Worm (Caenorhabditis elegans) whole organism, L1 larva: ENCODE results near the gene rnp-3.

ENCODE experiments used
- C16A3.4 ChIP-seq: fragments of 150-350 bp; optimal IDR thresholded peaks from 2 replicates; lab custom pipeline; 2014; ENCODE audit warnings: missing biosample characterization, missing genetic modification characterization
- C34B4.2 ChIP-seq: sonication (generic microtip); optimal IDR thresholded peaks from 2 replicates; lab custom pipeline; 2017; ENCODE audit warnings: mild to moderate bottlenecking, missing genetic modification characterization, missing compliant biosample characterization
- aha-1 ChIP-seq: fragments of 150-350 bp; optimal IDR thresholded peaks from 2 replicates; lab custom pipeline; 2014; ENCODE audit warnings: missing biosample characterization, missing genetic modification characterization
- ama-1 ChIP-seq: fragments of 150-350 bp; optimal IDR thresholded peaks from 2 replicates; lab custom pipeline; 2014
- blmp-1 ChIP-seq: fragments of 150-350 bp; optimal IDR thresholded peaks from 2 replicates; lab custom pipeline; 2014; ENCODE audit warnings: missing biosample characterization, missing genetic modification characterization
- ceh-8 ChIP-seq: fragments of 200-800 bp; sonication (Bioruptor generic); optimal IDR thresholded peaks from 2 replicates; lab custom pipeline; 2018; ENCODE audit warnings: mild to moderate bottlenecking, missing genetic modification characterization, moderate library complexity, missing compliant biosample characterization
- ceh-90 ChIP-seq: sonication (generic microtip); optimal IDR thresholded peaks from 2 replicates; lab custom pipeline; 2016; ENCODE audit warnings: missing genetic modification characterization, missing compliant biosample characterization
- dpl-1 ChIP-seq, 3 experiments: fragments of 150-350 bp in 2 of 3; sonication (generic microtip) in 1 of 3; optimal IDR thresholded peaks; 2 replicates each; lab custom pipeline; 2014 to 2017; ENCODE audit warnings: missing biosample characterization in 3 of 3, missing genetic modification characterization in 3 of 3, missing genetic modification reagents in 3 of 3
- dsc-1 ChIP-seq: sonication (generic microtip); optimal IDR thresholded peaks from 2 replicates; lab custom pipeline; 2016; ENCODE audit warnings: mild to moderate bottlenecking, missing genetic modification characterization, missing compliant biosample characterization
- egl-13 ChIP-seq: sonication (generic microtip); optimal IDR thresholded peaks from 2 replicates; lab custom pipeline; 2016; ENCODE audit warnings: missing genotype, missing genetic modification reagents, missing genetic modification characterization, missing compliant biosample characterization
- egl-27 ChIP-seq, 2 experiments: fragments of 150-350 bp in 1 of 2; sonication (generic microtip); optimal IDR thresholded peaks; 3 replicates each; lab custom pipeline; 2017 to 2018; ENCODE audit warnings: missing biosample characterization in 2 of 2, missing genetic modification characterization in 2 of 2, missing genetic modification reagents in 2 of 2
- elt-2 ChIP-seq: sonication (generic microtip); optimal IDR thresholded peaks from 2 replicates; lab custom pipeline; 2016; ENCODE audit warnings: missing genetic modification characterization, mild to moderate bottlenecking, inconsistent platforms, missing compliant biosample characterization, missing genetic modification reagents
- fkh-10 ChIP-seq: sonication (generic microtip); optimal IDR thresholded peaks from 2 replicates; lab custom pipeline; 2017; ENCODE audit warnings: missing biosample characterization, missing genetic modification reagents, missing genetic modification characterization
- fkh-4 ChIP-seq: sonication (generic microtip); optimal IDR thresholded peaks from 2 replicates; lab custom pipeline; 2016; ENCODE audit warnings: missing compliant biosample characterization, missing genetic modification characterization, borderline replicate concordance
- fos-1 ChIP-seq: fragments of 150-350 bp; optimal IDR thresholded peaks from 2 replicates; lab custom pipeline; 2014; ENCODE audit warnings: missing biosample characterization, missing genetic modification characterization
- grh-1 ChIP-seq: fragments of 200-800 bp; sonication (Bioruptor generic); IDR thresholded peaks from 2 replicates; pipeline ENCODE4 v1.3.6; 2022; ENCODE audit warnings: missing genetic modification reagents, missing genetic modification characterization, missing compliant biosample characterization
- hlh-4 ChIP-seq: sonication (generic microtip); optimal IDR thresholded peaks from 2 replicates; lab custom pipeline; 2016; ENCODE audit warnings: mild to moderate bottlenecking, missing genetic modification characterization, missing compliant biosample characterization
- jun-1 ChIP-seq: fragments of 150-350 bp; optimal IDR thresholded peaks from 2 replicates; lab custom pipeline; 2014; ENCODE audit warnings: missing biosample characterization, missing genetic modification reagents, missing genetic modification characterization
- lin-13 ChIP-seq: fragments of 150-350 bp; optimal IDR thresholded peaks from 2 replicates; lab custom pipeline; 2014; ENCODE audit warnings: missing biosample characterization, missing genetic modification reagents, missing genetic modification characterization
- lin-14 ChIP-seq: fragments of 200-800 bp; sonication (Bioruptor generic); optimal IDR thresholded peaks from 2 replicates; lab custom pipeline; 2018; ENCODE audit warnings: mild to moderate bottlenecking, missing genetic modification characterization, moderate library complexity, missing compliant biosample characterization
- lin-15B ChIP-seq: fragments of 150-350 bp; sonication (generic microtip); optimal IDR thresholded peaks from 3 replicates; lab custom pipeline; 2014; ENCODE audit warnings: missing biosample characterization, missing genetic modification characterization
- lin-35 ChIP-seq, 2 experiments: fragments of 150-350 bp; optimal IDR thresholded peaks; 2 replicates each; lab custom pipeline; 2014; ENCODE audit warnings: missing biosample characterization in 2 of 2, missing genetic modification characterization in 2 of 2, missing genetic modification reagents in 2 of 2
- lin-39 ChIP-seq: fragments of 150-350 bp; optimal IDR thresholded peaks from 2 replicates; lab custom pipeline; 2014; ENCODE audit warnings: missing biosample characterization, missing genetic modification reagents, missing genetic modification characterization
- lsy-2 ChIP-seq, 2 experiments: fragments of 150-350 bp; optimal IDR thresholded peaks; 2 replicates each; lab custom pipeline; 2014; ENCODE audit warnings: missing biosample characterization in 2 of 2, missing genetic modification characterization in 2 of 2
- mab-9 ChIP-seq: fragments of 200-800 bp; sonication (Bioruptor generic); IDR thresholded peaks from 2 replicates; pipeline ENCODE4 v1.3.6; 2022; ENCODE audit warnings: missing genetic modification reagents, missing genetic modification characterization, missing compliant biosample characterization
- mdl-1 ChIP-seq, 2 experiments: fragments of 150-350 bp; optimal IDR thresholded peaks; 2 replicates each; lab custom pipeline; 2014 to 2017; ENCODE audit warnings: missing biosample characterization in 2 of 2, missing genetic modification characterization in 2 of 2, inconsistent platforms in 1 of 2
- mef-2 ChIP-seq: fragments of 150-350 bp; optimal IDR thresholded peaks from 2 replicates; lab custom pipeline; 2014; ENCODE audit warnings: missing biosample characterization, missing genetic modification characterization
- mep-1 ChIP-seq: fragments of 150-350 bp; optimal IDR thresholded peaks from 2 replicates; lab custom pipeline; 2014; ENCODE audit warnings: missing biosample characterization, missing genetic modification characterization
- nhr-12 ChIP-seq: sonication (generic microtip); optimal IDR thresholded peaks from 2 replicates; lab custom pipeline; 2017; ENCODE audit warnings: missing biosample characterization, missing genetic modification characterization
- nhr-20 ChIP-seq: sonication (generic microtip); optimal IDR thresholded peaks from 2 replicates; lab custom pipeline; 2016; ENCODE audit warnings: mild to moderate bottlenecking, missing genetic modification characterization, missing compliant biosample characterization
- nhr-237 ChIP-seq: fragments of 150-350 bp; optimal IDR thresholded peaks from 2 replicates; lab custom pipeline; 2014; ENCODE audit warnings: missing biosample characterization, missing genetic modification characterization
- nhr-71 ChIP-seq: sonication (generic microtip); optimal IDR thresholded peaks from 2 replicates; lab custom pipeline; 2016; ENCODE audit warnings: mild to moderate bottlenecking, missing genetic modification characterization, moderate library complexity, missing compliant biosample characterization
- nhr-76 ChIP-seq: sonication (generic microtip); optimal IDR thresholded peaks from 2 replicates; lab custom pipeline; 2017; ENCODE audit warnings: missing biosample characterization, missing genetic modification characterization
- nhr-77 ChIP-seq: fragments of 150-350 bp; optimal IDR thresholded peaks from 2 replicates; lab custom pipeline; 2014; ENCODE audit warnings: missing biosample characterization, missing genetic modification characterization
- nhr-84 ChIP-seq: sonication (generic microtip); optimal IDR thresholded peaks from 2 replicates; lab custom pipeline; 2017; ENCODE audit warnings: missing biosample characterization, missing genetic modification characterization
- nhr-85 ChIP-seq: sonication (generic microtip); peaks from one replicate; lab custom pipeline; 2016; ENCODE audit warnings: missing genetic modification characterization, inconsistent platforms, missing compliant biosample characterization
- nhr-90 ChIP-seq: sonication (generic microtip); optimal IDR thresholded peaks from 2 replicates; lab custom pipeline; 2016; ENCODE audit warnings: mild to moderate bottlenecking, missing genetic modification characterization, missing compliant biosample characterization; ENCODE audit not compliant: poor library complexity
- pag-3 ChIP-seq: sonication (generic microtip); optimal IDR thresholded peaks from 2 replicates; lab custom pipeline; 2017; ENCODE audit warnings: missing genetic modification characterization, mild to moderate bottlenecking, missing compliant biosample characterization, antibody characterized with exemption, borderline replicate concordance; ENCODE audit not compliant: insufficient read depth
- pqm-1 ChIP-seq: sonication (generic microtip); optimal IDR thresholded peaks from 3 replicates; lab custom pipeline; 2017; ENCODE audit warnings: missing biosample characterization, missing genetic modification characterization
- rnt-1 ChIP-seq: sonication (generic microtip); optimal IDR thresholded peaks from 2 replicates; lab custom pipeline; 2016; ENCODE audit warnings: mild to moderate bottlenecking, missing genetic modification characterization, moderate library complexity, missing compliant biosample characterization
- snpc-4 ChIP-seq: fragments of 150-350 bp; optimal IDR thresholded peaks from 2 replicates; lab custom pipeline; 2014; ENCODE audit warnings: missing biosample characterization, missing genetic modification characterization
- sup-37 ChIP-seq: fragments of 200-800 bp; sonication (Bioruptor generic); optimal IDR thresholded peaks from 2 replicates; lab custom pipeline; 2018; ENCODE audit warnings: mild to moderate bottlenecking, missing genetic modification characterization, missing compliant biosample characterization
- swsn-7 ChIP-seq: sonication (generic microtip); optimal IDR thresholded peaks from 2 replicates; lab custom pipeline; 2016; ENCODE audit warnings: missing genetic modification characterization, missing compliant biosample characterization
- tbx-2 ChIP-seq: sonication (generic microtip); optimal IDR thresholded peaks from 2 replicates; lab custom pipeline; 2016; ENCODE audit warnings: missing genetic modification characterization, missing compliant biosample characterization
- tlp-1 ChIP-seq: fragments of 150-350 bp; optimal IDR thresholded peaks from 2 replicates; lab custom pipeline; 2014; ENCODE audit warnings: missing biosample characterization, missing genetic modification characterization
- unc-30 ChIP-seq: sonication (generic microtip); optimal IDR thresholded peaks from 2 replicates; lab custom pipeline; 2017; ENCODE audit warnings: missing biosample characterization, missing genetic modification characterization
- unc-98 ChIP-seq: fragments of 200-800 bp; sonication (Bioruptor generic); IDR thresholded peaks from 2 replicates; pipeline ENCODE4 v1.3.6; 2022; ENCODE audit warnings: missing genetic modification characterization, missing compliant biosample characterization
- vab-15 ChIP-seq: sonication (generic microtip); optimal IDR thresholded peaks from 2 replicates; lab custom pipeline; 2017; ENCODE audit warnings: missing genotype, mild to moderate bottlenecking, missing genetic modification characterization, missing compliant biosample characterization
- xbp-1 ChIP-seq: sonication (generic microtip); optimal IDR thresholded peaks from 2 replicates; lab custom pipeline; 2016; ENCODE audit warnings: missing genetic modification characterization, missing compliant biosample characterization
- zag-1 ChIP-seq: fragments of 150-350 bp; optimal IDR thresholded peaks from 2 replicates; lab custom pipeline; 2014; ENCODE audit warnings: missing biosample characterization, missing genetic modification characterization
- zip-4 ChIP-seq: fragments of 200-800 bp; sonication (Bioruptor generic); optimal IDR thresholded peaks from 2 replicates; lab custom pipeline; 2018; ENCODE audit warnings: mild to moderate bottlenecking, missing genetic modification characterization, moderate library complexity, missing compliant biosample characterization
- ztf-4 ChIP-seq: fragments of 150-350 bp; optimal IDR thresholded peaks from 2 replicates; lab custom pipeline; 2014; ENCODE audit warnings: missing biosample characterization, missing genetic modification characterization

Gene rnp-3

ce11 chrIV:4212733-4213132, 38.8 kb downstream of the rnp-3 start:
- TF ChIP-seq nhr-77 (tag; lab: Kevin White, UChicago) = no peak
- TF ChIP-seq nhr-71 (tag; lab: Kevin White, UChicago) = peak; percentile 10
- TF ChIP-seq C34B4.2 (tag; lab: Kevin White, UChicago) = no peak
- no peak for TF ChIP-seq dsc-1 (tag; lab: Kevin White, UChicago)
- no peak for TF ChIP-seq pag-3 (tag; lab: Kevin White, UChicago)
- peak in 1 of 2 experiments; percentile 12 for TF ChIP-seq lin-35 (GFP tag; optimal IDR thresholded peaks at IDR 0.05; lab: Kevin White, UChicago)
- no peak for TF ChIP-seq tbx-2 (tag; lab: Kevin White, UChicago)
- TF ChIP-seq mep-1 (tag; lab: Kevin White, UChicago) = no peak
- TF ChIP-seq elt-2 = peak; percentile 68
- TF ChIP-seq zip-4 (GFP tag; lab: Kevin White, UChicago) = no peak
- TF ChIP-seq zag-1 (tag; lab: Kevin White, UChicago) = no peak
- no peak for TF ChIP-seq jun-1 (tag; lab: Kevin White, UChicago)
- peak; percentile 11 for TF ChIP-seq nhr-20 (tag; lab: Kevin White, UChicago)
- TF ChIP-seq lin-39 = no peak
- no peak for TF ChIP-seq lin-15B
- no peak for TF ChIP-seq C16A3.4 (tag; lab: Kevin White, UChicago)
- no peak for TF ChIP-seq tlp-1
- no peak for TF ChIP-seq mef-2 (tag; lab: Kevin White, UChicago)
- TF ChIP-seq sup-37 = no peak
- no peak for TF ChIP-seq ztf-4
- TF ChIP-seq ceh-90 = no peak
- TF ChIP-seq nhr-76 (tag; lab: Kevin White, UChicago) = no peak
- no peak for TF ChIP-seq pqm-1

ce11 chrIV:4215349-4215748, 41.5 kb downstream of the rnp-3 start:
- TF ChIP-seq egl-27 (tag; optimal IDR thresholded peaks at IDR 0.05; lab: Kevin White, UChicago) (no peak), nhr-84 (tag; lab: Kevin White, UChicago) (no peak), nhr-20 (tag; lab: Kevin White, UChicago) (peak; percentile 72), pag-3 (tag; lab: Kevin White, UChicago) (no peak), fkh-10 (GFP tag; lab: Kevin White, UChicago) (peak; percentile 52), snpc-4 (tag; lab: Kevin White, UChicago) (no peak), nhr-90 (tag; lab: Kevin White, UChicago) (peak; percentile 29), xbp-1 (tag; lab: Kevin White, UChicago) (peak; percentile 10), nhr-85 (tag; lab: Kevin White, UChicago) (no peak), grh-1 (GFP tag; lab: Robert Waterston, UW) (no peak), vab-15 (tag; lab: Kevin White, UChicago) (no peak), hlh-4 (tag; lab: Kevin White, UChicago) (no peak), C16A3.4 (tag; lab: Kevin White, UChicago) (peak; percentile 51), zag-1 (tag; lab: Kevin White, UChicago) (no peak), ama-1 (lab: Kevin White, UChicago) (peak; percentile 63), swsn-7 (tag; lab: Kevin White, UChicago) (peak; percentile 54), fos-1 (tag; lab: Kevin White, UChicago) (peak; percentile 15), fkh-4 (tag; lab: Kevin White, UChicago) (no peak), ceh-8 (GFP tag; lab: Kevin White, UChicago) (no peak), tlp-1 (no peak), nhr-12 (tag; lab: Kevin White, UChicago) (no peak), mab-9 (GFP tag; lab: Robert Waterston, UW) (no peak), pqm-1 (no peak), nhr-76 (tag; lab: Kevin White, UChicago) (no peak), rnt-1 (tag; lab: Kevin White, UChicago) (peak; percentile 43), blmp-1 (peak; percentile 76), unc-98 (GFP tag; lab: Robert Waterston, UW) (no peak), lin-35 (GFP tag; optimal IDR thresholded peaks at IDR 0.05; lab: Kevin White, UChicago) (peak; percentile 49 to 68), lsy-2 (tag; optimal IDR thresholded peaks at IDR 0.05; lab: Kevin White, UChicago) (peak; percentile 63 to 89), aha-1 (no peak), dpl-1 (GFP tag; optimal IDR thresholded peaks at IDR 0.05; lab: Kevin White, UChicago) (peak in 2 of 3 experiments; percentile 24 to 45), mdl-1 (tag; optimal IDR thresholded peaks at IDR 0.05; lab: Kevin White, UChicago) (peak in 1 of 2 experiments; percentile 81), nhr-237 (tag; lab: Kevin White, UChicago) (peak; percentile 18), egl-13 (tag; lab: Kevin White, UChicago) (no peak), lin-13 (GFP tag; lab: Kevin White, UChicago) (peak; percentile 63), lin-14 (GFP tag; lab: Kevin White, UChicago) (peak; percentile 88), dsc-1 (tag; lab: Kevin White, UChicago) (peak; percentile 5), unc-30 (tag; lab: Kevin White, UChicago) (no peak)
